Fruit fly (Drosophila melanogaster) whole organism, prepupa: ENCODE measurements around the gene CG3942.

Experiments used
- CG10631 ChIP-seq: fragments of 200-800 bp; sonication (Bioruptor generic); optimal IDR thresholded peaks from 2 replicates; lab custom pipeline; 2016; ENCODE audit warnings: missing biosample characterization, missing genetic modification characterization
- CG10669 ChIP-seq: fragments of 200-800 bp; sonication (Bioruptor generic); optimal IDR thresholded peaks from 3 replicates; lab custom pipeline; 2018; ENCODE audit warnings: missing biosample characterization, mild to moderate bottlenecking, missing genetic modification characterization, moderate library complexity
- CG11294 ChIP-seq: fragments of 200-800 bp; sonication (Bioruptor generic); IDR thresholded peaks from 2 replicates; pipeline ENCODE4 v1.3.6; 2022; ENCODE audit warnings: missing biosample characterization, missing genetic modification characterization
- CG15336 ChIP-seq: fragments of 200-800 bp; sonication (Bioruptor generic); IDR thresholded peaks from 2 replicates; pipeline ENCODE4 v1.3.6; 2022; ENCODE audit warnings: missing biosample characterization, missing genetic modification characterization
- CG16779 ChIP-seq: fragments of 200-800 bp; sonication (Bioruptor generic); optimal IDR thresholded peaks from 3 replicates; lab custom pipeline; 2017; ENCODE audit warnings: missing biosample characterization, mild to moderate bottlenecking, missing genetic modification characterization
- CG3032 ChIP-seq: fragments of 200-800 bp; optimal IDR thresholded peaks from 2 replicates; lab custom pipeline; 2019; ENCODE audit warnings: missing biosample characterization, mild to moderate bottlenecking, missing genetic modification characterization, moderate library complexity
- CG32006 ChIP-seq: fragments of 200-800 bp; sonication (Bioruptor generic); optimal IDR thresholded peaks from 3 replicates; lab custom pipeline; 2017; ENCODE audit warnings: missing biosample characterization, mild to moderate bottlenecking, missing genetic modification characterization
- CG34406 ChIP-seq: fragments of 200-800 bp; sonication (Bioruptor generic); optimal IDR thresholded peaks from 3 replicates; lab custom pipeline; 2016; ENCODE audit warnings: missing biosample characterization, missing genetic modification characterization
- CG6163 ChIP-seq: fragments of 200-800 bp; sonication (Bioruptor generic); IDR thresholded peaks from 3 replicates; pipeline ENCODE4 v1.3.6; 2022; ENCODE audit warnings: missing biosample characterization, missing genetic modification characterization
- CG6276 ChIP-seq: fragments of 200-800 bp; sonication (Bioruptor generic); optimal IDR thresholded peaks from 2 replicates; lab custom pipeline; 2017; ENCODE audit warnings: missing biosample characterization, mild to moderate bottlenecking, missing genetic modification characterization
- CG6808 ChIP-seq: fragments of 200-800 bp; sonication (Bioruptor generic); optimal IDR thresholded peaks from 3 replicates; lab custom pipeline; 2017; ENCODE audit warnings: missing biosample characterization, missing genetic modification characterization, mild to moderate bottlenecking, moderate library complexity, missing genetic modification reagents
- CG6854 ChIP-seq: fragments of 200-800 bp; sonication (Bioruptor generic); optimal IDR thresholded peaks from 2 replicates; lab custom pipeline; 2017; ENCODE audit warnings: missing biosample characterization, mild to moderate bottlenecking, missing genetic modification characterization
- CG7368 ChIP-seq: fragments of 200-800 bp; sonication (Bioruptor generic); optimal IDR thresholded peaks from 3 replicates; lab custom pipeline; 2016; ENCODE audit warnings: missing biosample characterization, missing genetic modification characterization
- CG8119 ChIP-seq: fragments of 200-800 bp; sonication (Bioruptor generic); IDR thresholded peaks from 3 replicates; pipeline ENCODE4 v1.3.6; 2022; ENCODE audit warnings: missing biosample characterization, missing genetic modification characterization
- CG8319 ChIP-seq: fragments of 200-800 bp; sonication (Bioruptor generic); optimal IDR thresholded peaks from 3 replicates; lab custom pipeline; 2016; ENCODE audit warnings: missing biosample characterization, missing genetic modification characterization
- CG8632 ChIP-seq: fragments of 200-800 bp; sonication (Bioruptor generic); optimal IDR thresholded peaks from 3 replicates; lab custom pipeline; 2016; ENCODE audit warnings: missing biosample characterization, missing genetic modification characterization
- Eip78C ChIP-seq: fragments of 200-800 bp; sonication (Bioruptor generic); peaks from one replicate; lab custom pipeline; 2016; ENCODE audit warnings: missing biosample characterization, missing genetic modification characterization
- Eip93F ChIP-seq: fragments of 200-800 bp; sonication (Bioruptor generic); optimal IDR thresholded peaks from 2 replicates; lab custom pipeline; 2016; ENCODE audit warnings: missing biosample characterization, mild to moderate bottlenecking, missing genetic modification characterization
- Ets21C ChIP-seq: fragments of 200-800 bp; sonication (Bioruptor generic); optimal IDR thresholded peaks from 3 replicates; lab custom pipeline; 2016; ENCODE audit warnings: missing biosample characterization, missing genetic modification characterization
- Gug ChIP-seq: fragments of 200-800 bp; sonication (Bioruptor generic); IDR thresholded peaks from 2 replicates; pipeline ENCODE4 v1.3.6; 2022; ENCODE audit warnings: missing biosample characterization, missing genetic modification characterization
- Hr38 ChIP-seq: sonication (Bioruptor generic); optimal IDR thresholded peaks from 2 replicates; lab custom pipeline; 2016; ENCODE audit warnings: missing biosample characterization, missing genetic modification characterization
- Hr4 ChIP-seq: fragments of 200-800 bp; sonication (Bioruptor generic); optimal IDR thresholded peaks from 3 replicates; lab custom pipeline; 2016; ENCODE audit warnings: missing biosample characterization, missing genetic modification characterization
- Lpt ChIP-seq: fragments of 200-800 bp; sonication (Bioruptor generic); optimal IDR thresholded peaks from 3 replicates; lab custom pipeline; 2016; ENCODE audit warnings: missing biosample characterization, missing genetic modification characterization
- Met ChIP-seq: fragments of 200-800 bp; sonication (Bioruptor generic); optimal IDR thresholded peaks from 3 replicates; lab custom pipeline; 2016; ENCODE audit warnings: missing biosample characterization, missing genetic modification characterization
- Sox102F ChIP-seq: fragments of 200-800 bp; sonication (Bioruptor generic); optimal IDR thresholded peaks from 2 replicates; lab custom pipeline; 2016; ENCODE audit warnings: missing biosample characterization, mild to moderate bottlenecking, missing genetic modification characterization
- Sox14 ChIP-seq: fragments of 200-800 bp; sonication (Bioruptor generic); optimal IDR thresholded peaks from 3 replicates; lab custom pipeline; 2016; ENCODE audit warnings: missing biosample characterization, missing genetic modification characterization
- achi ChIP-seq: fragments of 200-800 bp; sonication (Bioruptor generic); optimal IDR thresholded peaks from 3 replicates; lab custom pipeline; 2016; ENCODE audit warnings: missing biosample characterization, missing genetic modification characterization
- acj6 ChIP-seq: fragments of 200-800 bp; sonication (Bioruptor generic); optimal IDR thresholded peaks from 3 replicates; lab custom pipeline; 2016; ENCODE audit warnings: missing biosample characterization, missing genetic modification characterization
- eg ChIP-seq: fragments of 200-800 bp; sonication (Bioruptor generic); IDR thresholded peaks from 3 replicates; pipeline ENCODE4 v1.3.6; 2022; ENCODE audit warnings: missing biosample characterization, missing genetic modification characterization
- esn ChIP-seq: fragments of 200-800 bp; sonication (Bioruptor generic); optimal IDR thresholded peaks from 2 replicates; lab custom pipeline; 2016; ENCODE audit warnings: missing biosample characterization, mild to moderate bottlenecking, missing genetic modification characterization, moderate library complexity
- fkh ChIP-seq: fragments of 200-800 bp; sonication (Bioruptor generic); optimal IDR thresholded peaks from 3 replicates; lab custom pipeline; 2017; ENCODE audit warnings: missing biosample characterization, mild to moderate bottlenecking, missing genetic modification characterization, moderate library complexity
- net ChIP-seq: fragments of 200-800 bp; sonication (Bioruptor generic); optimal IDR thresholded peaks from 3 replicates; lab custom pipeline; 2016; ENCODE audit warnings: missing biosample characterization, missing genetic modification characterization
- salr ChIP-seq, 2 experiments: fragments of 200-800 bp; sonication (Bioruptor generic); optimal IDR thresholded peaks; 3 replicates each; lab custom pipeline; 2016 to 2018; ENCODE audit warnings: missing biosample characterization in 2 of 2, missing genetic modification characterization in 2 of 2, mild to moderate bottlenecking in 1 of 2
- spab ChIP-seq: fragments of 200-800 bp; sonication (Bioruptor generic); optimal IDR thresholded peaks from 2 replicates; lab custom pipeline; 2017; ENCODE audit warnings: missing biosample characterization, mild to moderate bottlenecking, missing genetic modification characterization, missing genetic modification reagents
- ss ChIP-seq, 2 experiments: fragments of 200-800 bp; sonication (Bioruptor generic); optimal IDR thresholded peaks; 2 replicates in 1 of 2; 3 replicates in 1 of 2; lab custom pipeline; 2017 to 2018; ENCODE audit warnings: mild to moderate bottlenecking in 2 of 2, missing biosample characterization in 2 of 2, missing genetic modification characterization in 2 of 2, moderate library complexity in 1 of 2
- svp ChIP-seq: fragments of 200-800 bp; sonication (Bioruptor generic); peaks from one replicate; lab custom pipeline; 2016; ENCODE audit warnings: missing biosample characterization, missing genetic modification characterization
- topi ChIP-seq: fragments of 200-800 bp; sonication (Bioruptor generic); optimal IDR thresholded peaks from 3 replicates; lab custom pipeline; 2016; ENCODE audit warnings: missing biosample characterization, missing genetic modification characterization
- vri ChIP-seq: fragments of 200-800 bp; sonication (Bioruptor generic); optimal IDR thresholded peaks from 3 replicates; lab custom pipeline; 2016; ENCODE audit warnings: missing biosample characterization, mild to moderate bottlenecking, missing genetic modification characterization

CG3942 gene

dm6 chr3R:12259013-12259412, 5.0 kb downstream of the CG3942 start:
- peak; percentile 58 for TF ChIP-seq Eip78C
- no peak for TF ChIP-seq ss (GFP tag; optimal IDR thresholded peaks at IDR 0.05; lab: Kevin White, UChicago)
- peak; percentile 100 for TF ChIP-seq svp

DNA sequence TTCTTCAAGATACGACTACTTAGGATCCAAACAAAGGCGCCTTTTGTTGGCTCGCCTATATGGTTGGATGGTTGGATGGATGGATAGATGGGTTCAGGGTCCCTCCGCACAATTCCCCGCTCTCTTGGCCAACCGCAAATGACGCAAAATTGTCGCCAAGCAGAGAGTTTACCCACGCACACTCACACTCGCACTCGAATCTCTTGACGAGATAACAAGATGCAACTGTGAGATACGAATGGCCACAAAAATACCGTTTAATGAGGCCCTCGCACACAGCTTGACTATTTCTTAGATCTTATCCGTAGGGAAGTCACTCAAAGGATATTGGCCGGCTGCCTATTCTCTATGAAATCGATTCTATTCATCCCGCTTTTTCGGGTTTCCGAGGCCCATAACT, 5.8 kb downstream of the CG3942 start:
- no peak for TF ChIP-seq Hr38 (GFP tag; lab: Kevin White, UChicago)
- TF ChIP-seq Met (GFP tag; lab: Kevin White, UChicago): no peak
- no peak for TF ChIP-seq CG11294 (GFP tag; lab: Robert Waterston, UW)
- TF ChIP-seq CG6808 (GFP tag; lab: Kevin White, UChicago): no peak
- no peak for TF ChIP-seq acj6 (GFP tag; lab: Kevin White, UChicago)

DNA sequence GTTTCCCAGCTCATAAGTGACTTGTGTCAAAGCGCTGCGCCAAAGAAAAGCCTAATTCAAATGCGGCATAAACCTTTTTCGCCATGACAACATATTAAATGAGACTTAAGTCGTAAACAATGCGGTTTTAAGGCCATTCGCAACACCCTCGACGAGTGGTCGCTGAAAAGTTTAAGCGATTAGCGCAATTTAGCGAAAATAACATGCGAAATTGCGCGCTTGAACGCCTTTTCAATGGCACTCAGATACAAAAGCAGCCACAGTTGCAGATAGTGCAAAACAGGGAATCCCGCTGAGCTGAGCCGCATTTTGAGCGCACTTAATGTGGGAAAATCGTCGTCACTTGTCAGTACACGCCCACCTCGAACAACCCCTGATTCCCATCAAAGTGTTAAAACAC, 6.7 kb downstream of the CG3942 start, which contains the start of gene CG44038:
Gene CG44038 (plus strand): TSS at position 301 of the 400 bp plus-strand sequence.
- TF ChIP-seq CG15336: no peak
- TF ChIP-seq CG10669 (GFP tag; lab: Kevin White, UChicago): no peak
- no peak for TF ChIP-seq CG7368
- TF ChIP-seq Eip78C: no peak
- TF ChIP-seq esn: no peak
- TF ChIP-seq CG8319 (GFP tag; lab: Kevin White, UChicago): no peak
- no peak for TF ChIP-seq spab
- no peak for TF ChIP-seq CG34406 (GFP tag; lab: Kevin White, UChicago)
- no peak for TF ChIP-seq CG3032 (tag; lab: Kevin White, UChicago)
- TF ChIP-seq CG16779 (tag; lab: Kevin White, UChicago): no peak
- TF ChIP-seq fkh: no peak
- no peak for TF ChIP-seq vri (GFP tag; lab: Kevin White, UChicago)
- TF ChIP-seq topi: no peak
- no peak for TF ChIP-seq CG6854 (GFP tag; lab: Kevin White, UChicago)
- no peak for TF ChIP-seq CG8119
- TF ChIP-seq CG10631 (GFP tag; lab: Kevin White, UChicago): no peak
- TF ChIP-seq Lpt (GFP tag; lab: Kevin White, UChicago): no peak
- no peak for TF ChIP-seq Eip93F

DNA sequence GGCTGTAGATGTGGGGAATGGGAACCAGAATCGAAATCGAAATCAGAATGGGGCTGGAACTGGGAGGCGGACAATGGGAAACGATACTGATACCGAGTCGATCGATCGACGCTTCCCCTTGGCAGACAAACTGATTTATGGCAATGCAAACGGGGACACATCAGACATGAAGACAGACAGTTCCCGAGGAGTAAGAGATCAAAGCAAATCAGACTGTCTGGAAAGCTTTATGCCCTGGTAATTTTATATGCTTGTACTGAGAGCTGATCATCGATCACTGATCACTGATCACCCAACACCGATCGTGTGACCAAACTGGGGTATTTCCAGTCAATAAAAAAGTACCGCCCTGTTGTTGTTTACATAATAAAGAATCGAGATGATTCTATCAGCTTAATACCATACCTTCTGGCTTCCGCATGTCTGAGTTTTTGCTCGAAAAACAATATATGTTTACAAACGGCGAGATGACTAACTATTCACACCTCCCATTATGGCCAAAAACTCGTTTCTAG, 16.0 kb downstream of the CG3942 start:
- no peak for TF ChIP-seq CG6276 (GFP tag; lab: Kevin White, UChicago)
- no peak for TF ChIP-seq Met (GFP tag; lab: Kevin White, UChicago)
- TF ChIP-seq CG32006 (GFP tag; lab: Kevin White, UChicago): no peak
- no peak for TF ChIP-seq CG6854 (GFP tag; lab: Kevin White, UChicago)
- TF ChIP-seq eg (GFP tag; lab: Robert Waterston, UW): no peak
- TF ChIP-seq Ets21C (GFP tag; lab: Kevin White, UChicago): no peak
- peak; percentile 100 for TF ChIP-seq svp

- TF ChIP-seq topi (no peak), CG16779 (tag; lab: Kevin White, UChicago) (no peak), Sox14 (GFP tag; lab: Kevin White, UChicago) (no peak), CG6163 (no peak), salr (GFP tag; optimal IDR thresholded peaks at IDR 0.05; lab: Kevin White, UChicago) (no peak), net (GFP tag; lab: Kevin White, UChicago) (no peak), Gug (GFP tag; lab: Robert Waterston, UW) (no peak), Hr38 (GFP tag; lab: Kevin White, UChicago) (no peak), Sox102F (GFP tag; lab: Kevin White, UChicago) (no peak), CG10631 (GFP tag; lab: Kevin White, UChicago) (no peak), CG8632 (GFP tag; lab: Kevin White, UChicago) (no peak), Hr4 (GFP tag; lab: Kevin White, UChicago) (no peak), achi (GFP tag; lab: Kevin White, UChicago) (no peak)
Observed at dm6 chr3R:12270590-12270989, 16.6 kb downstream of the CG3942 start, which contains the start of gene CG17738. TSS of gene CG17738 (plus strand) at chr3R:12270890.
